Worm (Caenorhabditis elegans) whole organism, L2 larva: ENCODE results near the gene srh-170.

Source experiments
- C34F6.9 ChIP-seq: fragments of 150-350 bp; optimal IDR thresholded peaks from 2 replicates; lab custom pipeline; 2014; ENCODE audit warnings: missing biosample characterization, missing genetic modification characterization
- R02D3.7 ChIP-seq: fragments of 150-350 bp; optimal IDR thresholded peaks from 2 replicates; lab custom pipeline; 2014; ENCODE audit warnings: missing biosample characterization, missing genetic modification characterization
- ZK546.5 ChIP-seq: sonication (generic microtip); optimal IDR thresholded peaks from 2 replicates; lab custom pipeline; 2017; ENCODE audit warnings: missing biosample characterization, missing genetic modification characterization
- ama-1 ChIP-seq: fragments of 150-350 bp; optimal IDR thresholded peaks from 2 replicates; lab custom pipeline; 2018; ENCODE audit warnings: inconsistent platforms
- ceh-16 ChIP-seq: fragments of 150-350 bp; optimal IDR thresholded peaks from 2 replicates; lab custom pipeline; 2014; ENCODE audit warnings: missing biosample characterization, missing genetic modification characterization
- egl-27 ChIP-seq: sonication (generic microtip); optimal IDR thresholded peaks from 3 replicates; lab custom pipeline; 2017; ENCODE audit warnings: missing biosample characterization, missing genetic modification reagents, missing genetic modification characterization
- elt-1 ChIP-seq: fragments of 150-350 bp; optimal IDR thresholded peaks from 2 replicates; lab custom pipeline; 2014; ENCODE audit warnings: missing biosample characterization, missing genetic modification characterization
- elt-3 ChIP-seq: sonication (generic microtip); optimal IDR thresholded peaks from 2 replicates; lab custom pipeline; 2017; ENCODE audit warnings: missing biosample characterization, missing genetic modification characterization
- fos-1 ChIP-seq: fragments of 150-350 bp; optimal IDR thresholded peaks from 2 replicates; lab custom pipeline; 2014; ENCODE audit warnings: missing biosample characterization, missing genetic modification characterization
- lin-11 ChIP-seq: fragments of 150-350 bp; sonication (generic microtip); optimal IDR thresholded peaks from 2 replicates; lab custom pipeline; 2014; ENCODE audit warnings: missing biosample characterization, missing genetic modification characterization, inconsistent platforms, mixed read lengths
- lin-39 ChIP-seq: fragments of 150-350 bp; optimal IDR thresholded peaks from 2 replicates; lab custom pipeline; 2014; ENCODE audit warnings: missing biosample characterization, missing genetic modification reagents, missing genetic modification characterization
- lsy-2 ChIP-seq, 2 experiments: fragments of 150-350 bp in 1 of 2; sonication (generic microtip) in 1 of 2; optimal IDR thresholded peaks; 2 replicates each; lab custom pipeline; 2014 to 2017; ENCODE audit warnings: missing biosample characterization in 2 of 2, missing genetic modification characterization in 2 of 2
- mab-5 ChIP-seq: fragments of 150-350 bp; optimal IDR thresholded peaks from 2 replicates; lab custom pipeline; 2014; ENCODE audit warnings: missing biosample characterization, missing genetic modification characterization
- mbf-1 ChIP-seq: sonication (generic microtip); optimal IDR thresholded peaks from 2 replicates; lab custom pipeline; 2017; ENCODE audit warnings: missing biosample characterization, missing genetic modification characterization
- mdl-1 ChIP-seq, 2 experiments: fragments of 150-350 bp in 1 of 2; sonication (generic microtip) in 1 of 2; optimal IDR thresholded peaks; 2 replicates each; lab custom pipeline; 2017; ENCODE audit warnings: missing biosample characterization in 2 of 2, missing genetic modification characterization in 2 of 2
- nhr-10 ChIP-seq: sonication (generic microtip); optimal IDR thresholded peaks from 2 replicates; lab custom pipeline; 2017; ENCODE audit warnings: missing biosample characterization, missing genetic modification characterization
- nhr-129 ChIP-seq: fragments of 150-350 bp; optimal IDR thresholded peaks from 2 replicates; lab custom pipeline; 2014; ENCODE audit warnings: missing biosample characterization, missing genetic modification characterization
- nhr-21 ChIP-seq: fragments of 150-350 bp; optimal IDR thresholded peaks from 2 replicates; lab custom pipeline; 2014; ENCODE audit warnings: missing biosample characterization, missing genetic modification characterization
- nhr-23 ChIP-seq: fragments of 150-350 bp; optimal IDR thresholded peaks from 2 replicates; lab custom pipeline; 2014; ENCODE audit warnings: missing biosample characterization, missing genetic modification reagents, missing genetic modification characterization
- nhr-237 ChIP-seq: fragments of 150-350 bp; optimal IDR thresholded peaks from 2 replicates; lab custom pipeline; 2014; ENCODE audit warnings: missing biosample characterization, missing genetic modification characterization
- nhr-25 ChIP-seq: fragments of 150-350 bp; sonication (generic microtip); optimal IDR thresholded peaks from 3 replicates; lab custom pipeline; 2014; ENCODE audit warnings: missing biosample characterization, missing genetic modification characterization
- nhr-77 ChIP-seq: fragments of 150-350 bp; optimal IDR thresholded peaks from 2 replicates; lab custom pipeline; 2014; ENCODE audit warnings: missing biosample characterization, missing genetic modification characterization
- sem-4 ChIP-seq: fragments of 150-350 bp; optimal IDR thresholded peaks from 2 replicates; lab custom pipeline; 2014; ENCODE audit warnings: missing biosample characterization, missing genetic modification reagents, missing genetic modification characterization
- sma-9 ChIP-seq, 2 experiments: fragments of 150-350 bp in 1 of 2; sonication (generic microtip) in 1 of 2; optimal IDR thresholded peaks; 2 replicates each; lab custom pipeline; 2014 to 2016; ENCODE audit warnings: missing genetic modification characterization in 2 of 2, mild to moderate bottlenecking in 1 of 2, missing biosample characterization in 1 of 2, missing compliant biosample characterization in 1 of 2, missing genetic modification reagents in 1 of 2, moderate library complexity in 1 of 2
- snpc-4 ChIP-seq: fragments of 150-350 bp; optimal IDR thresholded peaks from 2 replicates; lab custom pipeline; 2014; ENCODE audit warnings: missing biosample characterization, missing genetic modification characterization
- unc-39 ChIP-seq: fragments of 150-350 bp; optimal IDR thresholded peaks from 2 replicates; lab custom pipeline; 2014; ENCODE audit warnings: missing biosample characterization, missing genetic modification characterization
- unc-55 ChIP-seq: fragments of 150-350 bp; sonication (generic microtip); optimal IDR thresholded peaks from 3 replicates; lab custom pipeline; 2014; ENCODE audit warnings: missing biosample characterization, missing genetic modification reagents, missing genetic modification characterization
- zag-1 ChIP-seq: fragments of 150-350 bp; optimal IDR thresholded peaks from 2 replicates; lab custom pipeline; 2014; ENCODE audit warnings: missing biosample characterization, missing genetic modification characterization
- ztf-11 ChIP-seq: sonication (generic microtip); optimal IDR thresholded peaks from 2 replicates; lab custom pipeline; 2017; ENCODE audit warnings: missing biosample characterization, missing genetic modification characterization

Gene srh-170

DNA sequence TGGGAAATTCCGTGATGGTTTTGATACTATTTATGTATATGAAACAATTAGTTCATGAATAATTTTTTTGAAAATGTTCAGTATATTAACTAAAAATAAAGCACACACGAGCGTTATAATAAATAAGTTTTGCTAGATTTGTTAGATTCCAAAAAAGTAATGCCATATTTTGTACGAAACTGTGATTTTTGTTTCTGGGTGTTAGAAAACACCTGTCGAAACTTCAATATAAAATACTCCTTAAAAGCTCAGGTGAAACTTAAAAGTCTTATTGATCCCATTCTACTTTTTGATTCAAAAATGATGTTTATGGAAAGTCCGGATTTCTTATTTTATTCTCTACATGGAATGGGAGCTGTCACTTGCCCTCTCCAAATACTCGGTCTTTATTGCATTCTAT, 27.3 kb upstream of the srh-170 start, which contains the start of gene srh-265:
Gene srh-265 (plus strand): TSS at position 301 of the 400 bp plus-strand sequence.
- TF ChIP-seq nhr-21 (tag; lab: Kevin White, UChicago) (no peak), mab-5 (tag; lab: Kevin White, UChicago) (no peak), lin-11 (tag; lab: Kevin White, UChicago) (no peak), ZK546.5 (no peak), lsy-2 (tag; optimal IDR thresholded peaks at IDR 0.05; lab: Kevin White, UChicago) (no peak), sem-4 (no peak), nhr-23 (no peak), unc-55 (GFP tag; lab: Kevin White, UChicago) (no peak), snpc-4 (tag; lab: Kevin White, UChicago) (no peak), nhr-77 (no peak), elt-3 (tag; lab: Kevin White, UChicago) (no peak), zag-1 (no peak), nhr-10 (tag; lab: Kevin White, UChicago) (no peak)

DNA sequence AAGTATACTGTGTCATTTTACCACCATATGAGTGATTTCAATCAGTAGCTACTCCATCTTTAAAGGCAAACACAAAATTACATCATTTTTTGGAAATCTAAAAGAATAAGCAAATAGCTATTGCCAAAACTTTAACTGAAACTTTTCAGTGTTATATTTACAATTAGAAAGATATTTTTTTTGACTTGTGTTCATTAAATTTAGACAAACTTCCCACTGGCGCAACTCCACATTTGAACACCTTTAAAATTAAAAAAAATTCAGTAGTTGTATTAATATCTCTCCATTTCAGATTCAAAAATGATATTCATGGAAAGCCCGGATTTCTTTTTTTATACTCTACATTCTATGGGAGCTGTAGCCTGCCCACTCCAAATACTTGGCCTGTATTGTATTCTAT, 25.2 kb upstream of the srh-170 start, which contains the start of gene srh-264:
Gene srh-264 (plus strand): TSS at position 301 of the 400 bp plus-strand sequence.
- TF ChIP-seq ama-1 (no peak), nhr-10 (tag; lab: Kevin White, UChicago) (no peak), elt-1 (tag; lab: Kevin White, UChicago) (no peak), sma-9 (GFP tag; optimal IDR thresholded peaks at IDR 0.05; lab: Kevin White, UChicago) (no peak), sma-9 (tag; optimal IDR thresholded peaks at IDR 0.05; lab: Kevin White, UChicago) (no peak), unc-55 (GFP tag; lab: Kevin White, UChicago) (no peak), snpc-4 (tag; lab: Kevin White, UChicago) (no peak), lsy-2 (tag; optimal IDR thresholded peaks at IDR 0.05; lab: Kevin White, UChicago) (no peak), nhr-21 (tag; lab: Kevin White, UChicago) (no peak)

DNA sequence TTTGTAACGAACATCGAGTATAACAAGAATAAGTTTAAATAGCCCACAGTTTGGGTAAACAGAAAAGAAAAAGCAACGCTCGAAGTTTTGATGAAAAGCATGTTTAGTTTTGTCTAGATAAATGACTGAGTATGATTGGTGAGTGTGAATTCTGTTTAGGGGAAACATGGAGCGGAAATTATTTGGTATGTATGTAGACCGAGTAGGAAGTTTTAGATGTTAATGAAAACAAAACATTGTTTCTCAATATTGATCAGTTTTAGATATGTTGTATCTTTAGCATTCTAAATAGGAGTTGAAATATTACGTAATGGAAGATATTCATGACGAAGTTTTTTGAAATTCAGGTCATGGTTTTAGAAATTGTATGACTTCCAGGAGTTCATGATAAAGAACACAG, 24.0 kb upstream of the srh-170 start, which contains the start of gene srbc-63:
Gene srbc-63 (minus strand): TSS at position 101 of the 400 bp plus-strand sequence.
- no peak for TF ChIP-seq nhr-129 (tag; lab: Kevin White, UChicago)
- TF ChIP-seq nhr-25 (tag; lab: Kevin White, UChicago): no peak
- no peak for TF ChIP-seq ama-1
- TF ChIP-seq elt-3 (tag; lab: Kevin White, UChicago): no peak
- no peak for TF ChIP-seq lin-39 (tag; lab: Kevin White, UChicago)

DNA sequence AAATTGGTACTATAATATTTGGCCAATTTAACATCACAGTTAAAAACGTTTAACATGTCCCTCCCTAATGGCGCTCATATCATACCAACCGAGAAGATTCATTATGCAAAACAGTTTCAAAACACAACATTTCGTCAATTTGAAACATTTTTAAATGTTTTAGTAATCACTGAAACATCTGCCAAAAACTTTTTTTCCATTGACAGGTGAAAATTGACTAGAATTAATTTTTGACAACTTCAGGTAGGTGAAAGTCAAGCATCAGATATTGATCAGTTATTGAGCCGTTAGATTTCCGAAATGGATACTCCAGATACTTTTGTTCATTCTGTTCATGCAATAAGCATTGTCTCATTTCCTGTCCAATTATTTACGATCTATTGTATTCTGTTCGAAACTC, 18.3 kb upstream of the srh-170 start, which contains the start of gene srh-257:
Gene srh-257 (plus strand): TSS at position 301 of the 400 bp plus-strand sequence.
- TF ChIP-seq nhr-25 (tag; lab: Kevin White, UChicago) (no peak), ztf-11 (tag; lab: Kevin White, UChicago) (no peak), R02D3.7 (tag; lab: Kevin White, UChicago) (no peak), nhr-237 (tag; lab: Kevin White, UChicago) (no peak), snpc-4 (tag; lab: Kevin White, UChicago) (no peak)

DNA sequence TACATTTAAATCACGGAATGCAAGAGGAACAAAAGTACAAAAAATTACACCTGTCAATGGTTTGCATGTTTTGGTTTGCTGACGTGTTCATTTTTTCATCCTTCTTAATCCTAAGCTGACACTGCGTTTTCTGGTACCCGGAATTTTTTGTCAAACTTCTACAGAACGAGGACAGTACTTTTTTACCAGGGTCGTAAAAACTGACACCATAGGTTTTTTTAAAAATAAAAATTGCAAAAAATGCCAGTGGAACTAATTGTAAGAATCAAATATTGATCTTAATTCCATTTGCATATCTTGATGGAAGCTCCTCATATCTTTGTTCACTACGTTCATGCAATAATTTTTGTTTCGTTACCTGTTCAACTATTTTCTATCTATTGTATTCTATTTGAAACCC, 16.2 kb upstream of the srh-170 start, which contains the start of gene srh-258:
Gene srh-258 (plus strand): TSS at position 301 of the 400 bp plus-strand sequence.
- TF ChIP-seq unc-39 (no peak), mdl-1 (tag; optimal IDR thresholded peaks at IDR 0.05; lab: Kevin White, UChicago) (no peak), C34F6.9 (tag; lab: Kevin White, UChicago) (no peak), ztf-11 (tag; lab: Kevin White, UChicago) (no peak), ZK546.5 (no peak), egl-27 (no peak)

DNA sequence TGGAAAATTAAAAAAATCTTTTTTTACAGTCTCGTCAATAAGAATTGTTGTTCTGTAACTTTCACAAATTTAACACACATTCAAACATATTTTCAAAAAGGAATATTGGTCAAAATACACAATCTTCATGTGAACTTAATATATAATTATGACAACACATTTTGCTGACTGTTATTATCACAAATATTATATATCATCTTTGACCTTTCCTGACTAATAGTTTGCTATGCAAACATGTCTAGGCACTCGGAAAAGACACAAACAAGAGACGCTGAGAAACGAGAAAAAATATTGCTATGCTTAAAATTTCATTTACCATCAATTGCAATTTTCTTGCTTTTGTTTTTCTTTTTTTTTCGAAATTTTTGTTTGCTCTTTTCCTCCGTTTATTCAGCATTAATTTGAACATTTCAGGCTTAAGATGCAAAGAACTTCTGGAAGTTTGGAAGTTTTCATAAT, 13.2 kb upstream of the srh-170 start, which contains the start of gene fbxa-135:
Gene fbxa-135 (plus strand): TSS at position 409 of the 459 bp plus-strand sequence.
- TF ChIP-seq elt-3 (tag; lab: Kevin White, UChicago) (no peak), C34F6.9 (tag; lab: Kevin White, UChicago) (no peak), nhr-237 (tag; lab: Kevin White, UChicago) (no peak), fos-1 (tag; lab: Kevin White, UChicago) (peak; percentile 16)

DNA sequence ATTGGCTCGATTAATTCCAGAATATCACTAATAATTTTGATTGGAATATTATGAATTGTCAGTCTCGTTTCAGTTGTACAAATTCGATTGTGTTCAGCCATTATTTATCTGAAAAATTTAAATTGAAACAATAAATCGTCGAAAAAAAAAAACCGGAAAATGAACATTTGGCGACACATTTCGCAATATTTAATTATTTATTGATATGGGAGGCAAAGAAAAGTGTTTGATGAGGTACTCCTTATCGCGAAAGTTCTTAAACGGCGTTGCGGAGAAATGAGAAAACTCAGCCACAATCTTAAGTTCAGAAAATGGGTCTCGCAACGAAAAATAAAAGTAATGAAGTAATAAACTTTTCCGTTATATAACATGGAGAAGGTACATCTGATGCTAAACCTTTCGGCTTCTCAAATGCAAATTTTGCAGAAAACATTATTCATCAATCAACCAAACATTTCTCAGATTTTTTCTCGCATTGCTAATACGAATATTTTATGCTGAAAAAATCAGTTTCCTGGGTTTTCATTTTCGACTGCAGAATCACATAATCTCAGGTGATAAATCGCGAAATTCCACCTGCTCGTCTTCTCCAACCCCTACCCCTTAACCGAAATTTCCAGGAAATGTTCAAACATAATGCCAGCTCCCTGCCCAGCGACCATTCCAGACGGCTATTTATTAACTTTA, 11.2 kb upstream of the srh-170 start, which contains the start of the genes T06E6.15 and sri-7:
Gene T06E6.15 (minus strand): TSS at position 101 of the 687 bp plus-strand sequence.
Gene sri-7 (plus strand): TSS at position 637 of the 687 bp plus-strand sequence.
- TF ChIP-seq sem-4 (no peak), ceh-16 (no peak), nhr-23 (no peak), mbf-1 (tag; lab: Kevin White, UChicago) (no peak), nhr-10 (tag; lab: Kevin White, UChicago) (no peak), fos-1 (tag; lab: Kevin White, UChicago) (peak; percentile 33)
